Worm (Caenorhabditis elegans) whole organism, late embryonic: ENCODE measurements around the gene far-4.

Experiments
- ceh-14 ChIP-seq: sonication (generic microtip); optimal IDR thresholded peaks from 2 replicates; lab custom pipeline; 2016; ENCODE audit warnings: missing genotype, missing genetic modification characterization, missing compliant biosample characterization
- ceh-9 ChIP-seq: sonication (generic microtip); optimal IDR thresholded peaks from 2 replicates; lab custom pipeline; 2016; ENCODE audit warnings: mild to moderate bottlenecking, missing genetic modification characterization, inconsistent platforms, missing compliant biosample characterization
- elt-2 ChIP-seq: sonication (generic microtip); optimal IDR thresholded peaks from 2 replicates; lab custom pipeline; 2016; ENCODE audit warnings: missing genetic modification reagents, missing genetic modification characterization, missing compliant biosample characterization
- fkh-10 ChIP-seq: fragments of 150-350 bp; optimal IDR thresholded peaks from 2 replicates; lab custom pipeline; 2014; ENCODE audit warnings: missing biosample characterization, missing genetic modification reagents, missing genetic modification characterization
- nfya-1 ChIP-seq: sonication (generic microtip); optimal IDR thresholded peaks from 2 replicates; lab custom pipeline; 2017; ENCODE audit warnings: missing genetic modification characterization, mild to moderate bottlenecking, missing compliant biosample characterization, antibody characterized with exemption, moderate library complexity
- nhr-232 ChIP-seq: sonication (generic microtip); optimal IDR thresholded peaks from 2 replicates; lab custom pipeline; 2016; ENCODE audit warnings: missing genetic modification characterization, missing compliant biosample characterization
- npax-4 ChIP-seq: sonication (generic microtip); optimal IDR thresholded peaks from 2 replicates; lab custom pipeline; 2016; ENCODE audit warnings: missing genetic modification characterization, missing compliant biosample characterization
- pha-4 ChIP-seq: fragments of 150-350 bp; optimal IDR thresholded peaks from 2 replicates; lab custom pipeline; 2018; ENCODE audit warnings: missing biosample characterization, missing genetic modification reagents, missing genetic modification characterization
- pqm-1 ChIP-seq: sonication (generic microtip); optimal IDR thresholded peaks from 2 replicates; lab custom pipeline; 2016; ENCODE audit warnings: missing genetic modification characterization, missing compliant biosample characterization
- sox-4 ChIP-seq: sonication (generic microtip); optimal IDR thresholded peaks from 2 replicates; lab custom pipeline; 2017; ENCODE audit warnings: mild to moderate bottlenecking, missing genetic modification characterization, inconsistent platforms, missing compliant biosample characterization
- tbx-2 ChIP-seq: sonication (generic microtip); optimal IDR thresholded peaks from 2 replicates; lab custom pipeline; 2016; ENCODE audit warnings: missing genetic modification characterization, missing compliant biosample characterization
- ztf-16 ChIP-seq: sonication (generic microtip); optimal IDR thresholded peaks from 2 replicates; lab custom pipeline; 2017; ENCODE audit warnings: missing genetic modification characterization, missing compliant biosample characterization

DNA sequence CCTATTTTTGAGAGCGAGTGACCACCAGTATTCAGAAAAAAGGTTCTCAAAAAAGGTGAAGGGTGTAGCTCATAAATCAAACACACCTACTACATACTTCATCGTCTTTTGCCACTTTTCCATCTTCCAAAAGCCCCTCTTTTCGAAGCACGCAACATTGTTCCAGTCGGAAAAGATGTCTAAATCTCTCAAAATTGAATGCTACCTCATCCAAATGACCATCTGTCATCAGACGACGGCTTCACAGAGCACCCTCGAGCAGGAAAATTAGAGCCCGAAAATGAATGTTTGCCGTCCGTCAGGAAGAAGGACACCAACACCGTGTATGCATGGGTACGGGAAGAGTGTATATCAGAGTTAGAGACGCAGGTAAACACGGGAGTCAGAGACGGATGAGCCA, 22.1 kb upstream of the far-4 start:
- no peak for TF ChIP-seq nfya-1 (tag; lab: Kevin White, UChicago)
- TF ChIP-seq pha-4 (tag; lab: Kevin White, UChicago), result no peak
- no peak for TF ChIP-seq sox-4 (tag; lab: Kevin White, UChicago)
- TF ChIP-seq ceh-14 (tag; lab: Kevin White, UChicago), result no peak
- TF ChIP-seq fkh-10 (GFP tag; lab: Kevin White, UChicago), result no peak
- TF ChIP-seq tbx-2 (tag; lab: Kevin White, UChicago), result no peak
- TF ChIP-seq pqm-1, result no peak
- TF ChIP-seq elt-2 (tag; lab: Kevin White, UChicago), result no peak
- TF ChIP-seq ztf-16 (tag; lab: Kevin White, UChicago), result no peak
- TF ChIP-seq nhr-232, result no peak
- TF ChIP-seq ceh-9 (tag; lab: Kevin White, UChicago), result no peak
- no peak for TF ChIP-seq npax-4
